Worm (Caenorhabditis elegans) whole organism, late embryonic: ENCODE data around the gene grld-1.

Experiments used
- ahr-1 ChIP-seq: sonication (generic microtip); optimal IDR thresholded peaks from 2 replicates; lab custom pipeline; 2016; ENCODE audit warnings: missing genetic modification characterization, missing compliant biosample characterization
- ceh-22 ChIP-seq: sonication (generic microtip); optimal IDR thresholded peaks from 2 replicates; lab custom pipeline; 2017; ENCODE audit warnings: missing biosample characterization, missing genetic modification characterization
- dmd-4 ChIP-seq: sonication (generic microtip); optimal IDR thresholded peaks from 2 replicates; lab custom pipeline; 2016; ENCODE audit warnings: borderline replicate concordance, missing genetic modification characterization, missing compliant biosample characterization
- elt-2 ChIP-seq: sonication (generic microtip); optimal IDR thresholded peaks from 2 replicates; lab custom pipeline; 2016; ENCODE audit warnings: missing genetic modification reagents, missing genetic modification characterization, missing compliant biosample characterization
- hlh-13 ChIP-seq: fragments of 200-800 bp; sonication (Bioruptor generic); optimal IDR thresholded peaks from 2 replicates; lab custom pipeline; 2018; ENCODE audit warnings: mild to moderate bottlenecking, missing genetic modification characterization, missing compliant biosample characterization
- lin-11 ChIP-seq: fragments of 200-800 bp; sonication (Bioruptor generic); optimal IDR thresholded peaks from 2 replicates; lab custom pipeline; 2018; ENCODE audit warnings: mild to moderate bottlenecking, missing genetic modification characterization, missing compliant biosample characterization
- mec-3 ChIP-seq: sonication (generic microtip); optimal IDR thresholded peaks from 2 replicates; lab custom pipeline; 2016; ENCODE audit warnings: borderline replicate concordance, missing genetic modification characterization, missing compliant biosample characterization
- nhr-11 ChIP-seq: fragments of 150-350 bp; optimal IDR thresholded peaks from 2 replicates; lab custom pipeline; 2014; ENCODE audit warnings: missing biosample characterization, missing genetic modification characterization
- odd-2 ChIP-seq: sonication (generic microtip); optimal IDR thresholded peaks from 2 replicates; lab custom pipeline; 2017; ENCODE audit warnings: antibody characterized with exemption, mild to moderate bottlenecking, missing genetic modification characterization, missing compliant biosample characterization
- pat-9 ChIP-seq: fragments of 200-800 bp; sonication (Bioruptor generic); optimal IDR thresholded peaks from 2 replicates; lab custom pipeline; 2018; ENCODE audit warnings: mild to moderate bottlenecking, missing genetic modification characterization, moderate library complexity, missing compliant biosample characterization
- pqm-1 ChIP-seq: sonication (generic microtip); optimal IDR thresholded peaks from 2 replicates; lab custom pipeline; 2016; ENCODE audit warnings: missing genetic modification characterization, missing compliant biosample characterization
- pros-1 ChIP-seq: fragments of 150-350 bp; optimal IDR thresholded peaks from 2 replicates; lab custom pipeline; 2014; ENCODE audit warnings: missing biosample characterization, missing genetic modification reagents, missing genetic modification characterization
- tbx-7 ChIP-seq: sonication (generic microtip); optimal IDR thresholded peaks from 2 replicates; lab custom pipeline; 2016; ENCODE audit warnings: missing genotype, missing genetic modification characterization, missing compliant biosample characterization
- unc-3 ChIP-seq, 2 experiments: fragments of 200-800 bp in 1 of 2; sonication (Bioruptor generic) in 1 of 2; sonication (generic microtip) in 1 of 2; conservative IDR thresholded peaks in 1 of 2; optimal IDR thresholded peaks in 1 of 2; 2 replicates each; pipeline versions ENCODE4 v1.3.6 to Lab custom; 2016 to 2022; ENCODE audit warnings: missing compliant biosample characterization in 2 of 2, missing genetic modification characterization in 2 of 2, missing genetic modification reagents in 1 of 2

- TF ChIP-seq pqm-1 (no peak), ceh-22 (tag; lab: Kevin White, UChicago) (no peak), odd-2 (tag; lab: Kevin White, UChicago) (no peak), hlh-13 (GFP tag; lab: Kevin White, UChicago) (no peak), lin-11 (tag; lab: Kevin White, UChicago) (no peak), dmd-4 (no peak), tbx-7 (tag; lab: Kevin White, UChicago) (no peak), elt-2 (tag; lab: Kevin White, UChicago) (no peak), pat-9 (tag; lab: Kevin White, UChicago) (no peak), ahr-1 (tag; lab: Kevin White, UChicago) (no peak), mec-3 (tag; lab: Kevin White, UChicago) (no peak), nhr-11 (tag; lab: Kevin White, UChicago) (no peak), pros-1 (no peak), unc-3 (GFP tag; conservative IDR thresholded peaks at IDR 0.05; lab: Robert Waterston, UW) (no peak), unc-3 (tag; optimal IDR thresholded peaks at IDR 0.05; lab: Kevin White, UChicago) (no peak)
Observed at ce11 chrIV:133968-134367, 8.2 kb upstream of the grld-1 start.
